Fruit fly (Drosophila melanogaster) whole organism, embryonic: Measurements from ENCODE around the gene CG7377.
A peak's percentile ranks its signal among the peaks of the same experiment; 100 is the strongest.

Source experiments
- Abd-B ChIP-seq: fragments of 200-800 bp; sonication (Bioruptor generic); optimal IDR thresholded peaks from 2 replicates; lab custom pipeline; 2018; ENCODE audit warnings: missing biosample characterization, mild to moderate bottlenecking, missing genetic modification characterization, moderate library complexity
- Bgb ChIP-seq: fragments of 200-800 bp; sonication (Bioruptor generic); IDR thresholded peaks from 2 replicates; pipeline ENCODE4 v1.3.6; 2022; ENCODE audit warnings: missing biosample characterization, missing genetic modification characterization; ENCODE audit not compliant: partially characterized antibody
- BtbVII ChIP-seq: fragments of 200-800 bp; sonication (Bioruptor generic); optimal IDR thresholded peaks from 3 replicates; lab custom pipeline; 2017; ENCODE audit warnings: missing biosample characterization, mild to moderate bottlenecking, missing genetic modification characterization
- CG10431 ChIP-seq: fragments of 200-800 bp; sonication (Bioruptor generic); optimal IDR thresholded peaks from 3 replicates; lab custom pipeline; 2018; ENCODE audit warnings: missing biosample characterization, mild to moderate bottlenecking, missing genetic modification characterization
- CG12236 ChIP-seq: fragments of 200-800 bp; sonication (Bioruptor generic); optimal IDR thresholded peaks from 2 replicates; lab custom pipeline; 2016; ENCODE audit warnings: missing biosample characterization, missing genetic modification characterization
- CG12659 ChIP-seq: fragments of 200-800 bp; sonication (Bioruptor generic); optimal IDR thresholded peaks from 3 replicates; lab custom pipeline; 2017; ENCODE audit warnings: mild to moderate bottlenecking, missing biosample characterization, missing genetic modification reagents, missing genetic modification characterization
- CG16815 ChIP-seq: fragments of 200-800 bp; sonication (Bioruptor generic); optimal IDR thresholded peaks from 3 replicates; lab custom pipeline; 2017; ENCODE audit warnings: missing biosample characterization, mild to moderate bottlenecking, missing genetic modification characterization
- CG2678 ChIP-seq: fragments of 200-800 bp; sonication (Bioruptor generic); optimal IDR thresholded peaks from 3 replicates; lab custom pipeline; 2019; ENCODE audit warnings: missing biosample characterization, mild to moderate bottlenecking, missing genetic modification characterization, moderate library complexity
- CG31441 ChIP-seq: fragments of 200-800 bp; sonication (Bioruptor generic); IDR thresholded peaks from 2 replicates; pipeline ENCODE4 v1.3.6; 2022; ENCODE audit warnings: missing biosample characterization, missing genetic modification characterization
- CG33557 ChIP-seq: fragments of 200-800 bp; sonication (Bioruptor generic); optimal IDR thresholded peaks from 2 replicates; lab custom pipeline; 2019; ENCODE audit warnings: missing biosample characterization, mild to moderate bottlenecking, missing genetic modification characterization, moderate library complexity
- CG3407 ChIP-seq: fragments of 200-800 bp; sonication (Bioruptor generic); optimal IDR thresholded peaks from 2 replicates; lab custom pipeline; 2018; ENCODE audit warnings: missing biosample characterization, mild to moderate bottlenecking, missing genetic modification characterization
- CG34376 ChIP-seq: fragments of 200-800 bp; sonication (Bioruptor generic); optimal IDR thresholded peaks from 2 replicates; lab custom pipeline; 2018; ENCODE audit warnings: missing biosample characterization, mild to moderate bottlenecking, missing genetic modification characterization
- CG3847 ChIP-seq: fragments of 200-800 bp; sonication (Bioruptor generic); IDR thresholded peaks from 2 replicates; pipeline ENCODE4 v1.3.6; 2022; ENCODE audit warnings: missing biosample characterization, missing genetic modification characterization
- CG4820 ChIP-seq: fragments of 200-800 bp; sonication (Bioruptor generic); optimal IDR thresholded peaks from 3 replicates; lab custom pipeline; 2016; ENCODE audit warnings: missing biosample characterization, missing genetic modification characterization
- CG7745 ChIP-seq: fragments of 200-800 bp; sonication (Bioruptor generic); optimal IDR thresholded peaks from 2 replicates; lab custom pipeline; 2018; ENCODE audit warnings: missing biosample characterization, mild to moderate bottlenecking, missing genetic modification characterization, moderate library complexity
- CG9609 ChIP-seq: fragments of 200-800 bp; sonication (Bioruptor generic); optimal IDR thresholded peaks from 3 replicates; lab custom pipeline; 2016; ENCODE audit warnings: missing biosample characterization, missing genetic modification characterization
- Chrac-16 ChIP-seq: fragments of 200-800 bp; sonication (Bioruptor generic); optimal IDR thresholded peaks from 3 replicates; lab custom pipeline; 2016; ENCODE audit warnings: missing biosample characterization, missing genetic modification characterization
- Dll ChIP-seq: fragments of 200-800 bp; sonication (Bioruptor generic); IDR thresholded peaks from 4 replicates; pipeline ENCODE4 v1.3.6; 2022; ENCODE audit warnings: missing biosample characterization, missing genetic modification characterization; ENCODE audit not compliant: partially characterized antibody
- H2.0 ChIP-seq: fragments of 200-800 bp; sonication (Bioruptor generic); IDR thresholded peaks from 2 replicates; pipeline ENCODE4 v1.3.6; 2022; ENCODE audit warnings: missing biosample characterization, missing genetic modification characterization
- HLHmδ ChIP-seq: fragments of 200-800 bp; sonication (Bioruptor generic); optimal IDR thresholded peaks from 2 replicates; lab custom pipeline; 2018; ENCODE audit warnings: missing biosample characterization, mild to moderate bottlenecking, missing genetic modification characterization, moderate library complexity
- Hmx ChIP-seq: fragments of 200-800 bp; sonication (Bioruptor generic); optimal IDR thresholded peaks from 2 replicates; lab custom pipeline; 2016; ENCODE audit warnings: missing biosample characterization, missing genetic modification characterization
- Lhr ChIP-seq: fragments of 200-800 bp; sonication (Bioruptor generic); optimal IDR thresholded peaks from 3 replicates; lab custom pipeline; 2017; ENCODE audit warnings: mild to moderate bottlenecking, missing biosample characterization, missing genetic modification reagents, missing genetic modification characterization
- Mes4 ChIP-seq: fragments of 200-800 bp; sonication (Bioruptor generic); optimal IDR thresholded peaks from 2 replicates; lab custom pipeline; 2016; ENCODE audit warnings: missing biosample characterization, missing genetic modification characterization
- Optix ChIP-seq: fragments of 200-800 bp; sonication (Bioruptor generic); IDR thresholded peaks from 3 replicates; pipeline ENCODE4 v1.3.6; 2022; ENCODE audit warnings: missing biosample characterization, missing genetic modification characterization
- Pdp1 ChIP-seq, 2 experiments: fragments of 200-800 bp; sonication (Bioruptor generic); optimal IDR thresholded peaks; 3 replicates each; lab custom pipeline; 2016; ENCODE audit warnings: missing biosample characterization in 2 of 2, missing genetic modification characterization in 2 of 2, mild to moderate bottlenecking in 1 of 2, moderate library complexity in 1 of 2
- TFAM ChIP-seq: fragments of 200-800 bp; sonication (Bioruptor generic); optimal IDR thresholded peaks from 2 replicates; lab custom pipeline; 2017; ENCODE audit warnings: missing biosample characterization, missing genetic modification characterization, inconsistent platforms
- Xbp1 ChIP-seq: fragments of 200-800 bp; sonication (Bioruptor generic); optimal IDR thresholded peaks from 3 replicates; lab custom pipeline; 2016; ENCODE audit warnings: missing biosample characterization, mild to moderate bottlenecking, missing genetic modification characterization
- ato ChIP-seq: fragments of 200-800 bp; sonication (Bioruptor generic); IDR thresholded peaks from 2 replicates; pipeline ENCODE4 v1.3.6; 2022; ENCODE audit warnings: missing biosample characterization, missing genetic modification characterization; ENCODE audit not compliant: partially characterized antibody
- bbx ChIP-seq: fragments of 200-800 bp; sonication (Bioruptor generic); IDR thresholded peaks from 2 replicates; pipeline ENCODE4 v1.3.6; 2022; ENCODE audit warnings: missing biosample characterization, missing genetic modification characterization; ENCODE audit not compliant: partially characterized antibody
- bowl ChIP-seq: fragments of 200-800 bp; sonication (Bioruptor generic); IDR thresholded peaks from 2 replicates; pipeline ENCODE4 v1.3.6; 2022; ENCODE audit warnings: missing biosample characterization, missing genetic modification characterization
- chn ChIP-seq: fragments of 200-800 bp; sonication (Bioruptor generic); optimal IDR thresholded peaks from 2 replicates; lab custom pipeline; 2016; ENCODE audit warnings: missing biosample characterization, missing genetic modification characterization
- crol ChIP-seq: fragments of 200-800 bp; sonication (Bioruptor generic); IDR thresholded peaks from 2 replicates; pipeline ENCODE4 v1.3.6; 2022; ENCODE audit warnings: missing biosample characterization, missing genetic modification characterization
- dysf ChIP-seq: fragments of 200-800 bp; sonication (Bioruptor generic); IDR thresholded peaks from 3 replicates; pipeline ENCODE4 v1.3.6; 2022; ENCODE audit warnings: missing biosample characterization, missing genetic modification characterization
- exex ChIP-seq: fragments of 200-800 bp; sonication (Bioruptor generic); optimal IDR thresholded peaks from 4 replicates; lab custom pipeline; 2018; ENCODE audit warnings: missing biosample characterization, mild to moderate bottlenecking, missing genetic modification characterization, moderate library complexity
- gcm ChIP-seq: fragments of 200-800 bp; sonication (Bioruptor generic); optimal IDR thresholded peaks from 2 replicates; lab custom pipeline; 2019; ENCODE audit warnings: missing biosample characterization, mild to moderate bottlenecking, missing genetic modification characterization, moderate library complexity
- grau ChIP-seq: fragments of 200-800 bp; optimal IDR thresholded peaks from 3 replicates; lab custom pipeline; 2019; ENCODE audit warnings: missing biosample characterization, mild to moderate bottlenecking, missing genetic modification characterization, moderate library complexity
- gro ChIP-seq: fragments of 200-800 bp; sonication (Bioruptor generic); optimal IDR thresholded peaks from 2 replicates; lab custom pipeline; 2016; ENCODE audit warnings: missing biosample characterization, missing genetic modification characterization
- h ChIP-seq: fragments of >200 bp; optimal IDR thresholded peaks from 2 replicates; lab custom pipeline; 2017
- hth ChIP-seq: fragments of >200 bp; optimal IDR thresholded peaks from 2 replicates; lab custom pipeline; 2017; ENCODE audit warnings: inconsistent platforms
- kay ChIP-seq: fragments of 200-800 bp; sonication (Bioruptor generic); optimal IDR thresholded peaks from 2 replicates; lab custom pipeline; 2016; ENCODE audit warnings: missing biosample characterization, missing genetic modification characterization
- nom ChIP-seq: fragments of 200-800 bp; sonication (Bioruptor generic); optimal IDR thresholded peaks from 2 replicates; lab custom pipeline; 2017; ENCODE audit warnings: missing biosample characterization, missing genetic modification characterization, mild to moderate bottlenecking, moderate library complexity, missing genetic modification reagents
- oc ChIP-seq: fragments of 200-800 bp; sonication (Bioruptor generic); optimal IDR thresholded peaks from 2 replicates; lab custom pipeline; 2018; ENCODE audit warnings: missing biosample characterization, mild to moderate bottlenecking, missing genetic modification characterization, moderate library complexity
- pita ChIP-seq: fragments of 200-800 bp; sonication (Bioruptor generic); optimal IDR thresholded peaks from 2 replicates; lab custom pipeline; 2017; ENCODE audit warnings: missing biosample characterization, mild to moderate bottlenecking, missing genetic modification characterization
- run ChIP-seq: fragments of 200-800 bp; sonication (Bioruptor generic); optimal IDR thresholded peaks from 3 replicates; lab custom pipeline; 2018; ENCODE audit warnings: missing biosample characterization, mild to moderate bottlenecking, missing genetic modification characterization
- shn ChIP-seq: fragments of 200-800 bp; sonication (Bioruptor generic); optimal IDR thresholded peaks from 3 replicates; lab custom pipeline; 2016; ENCODE audit warnings: missing biosample characterization, missing genetic modification characterization
- unpg ChIP-seq: fragments of 200-800 bp; sonication (Bioruptor generic); optimal IDR thresholded peaks from 3 replicates; lab custom pipeline; 2018; ENCODE audit warnings: missing biosample characterization, mild to moderate bottlenecking, missing genetic modification characterization, moderate library complexity

CG7377 gene

DNA sequence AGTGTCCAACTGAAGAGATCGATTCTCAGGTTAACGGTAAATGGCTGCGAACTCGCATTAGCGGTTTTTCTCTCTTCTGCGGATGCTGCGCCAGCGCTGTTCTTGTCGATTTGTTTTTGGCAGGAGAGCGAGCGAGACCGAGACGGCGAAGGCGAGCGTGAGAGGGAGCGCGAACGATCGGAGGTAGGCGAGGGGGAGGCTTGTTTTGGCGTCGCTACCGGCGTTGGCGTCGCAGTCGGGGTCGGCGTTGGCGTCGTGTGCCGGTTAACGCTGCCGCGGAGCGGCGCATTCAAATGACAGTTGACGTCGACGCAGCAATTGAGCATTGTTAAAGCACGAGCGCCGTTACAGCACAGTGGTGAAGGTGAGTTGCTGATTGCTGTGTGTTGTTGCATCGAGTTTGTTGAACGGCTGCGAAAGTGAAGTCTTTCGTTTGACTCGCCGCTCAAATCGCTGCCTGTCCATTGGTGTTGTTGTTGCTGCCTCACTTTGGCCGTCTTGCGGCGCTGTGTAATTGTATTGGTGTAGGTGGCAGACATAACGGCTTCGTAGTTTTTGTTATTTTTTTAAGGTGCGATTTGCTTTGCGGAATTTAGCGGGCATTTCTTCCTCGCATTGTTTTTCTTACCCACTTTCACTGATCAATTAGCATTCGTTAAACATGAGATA, 2.6 kb upstream of the CG7377 start (continued):
- TF ChIP-seq CG3847 (GFP tag; lab: Robert Waterston, UW) (0 out of 2 replicates have a peak, but pooled peaks have one; percentile 9), oc (tag; lab: Kevin White, UChicago) (peak; percentile 38), grau (tag; lab: Kevin White, UChicago) (no peak), ato (no peak), bbx (GFP tag; lab: Robert Waterston, UW) (peak; percentile 30; the same call in 1 of the 2 replicates), Pdp1 (GFP tag; optimal IDR thresholded peaks at IDR 0.05; lab: Kevin White, UChicago) (peak in 1 of 2 experiments; percentile 69), CG2678 (tag; lab: Kevin White, UChicago) (no peak)

DNA sequence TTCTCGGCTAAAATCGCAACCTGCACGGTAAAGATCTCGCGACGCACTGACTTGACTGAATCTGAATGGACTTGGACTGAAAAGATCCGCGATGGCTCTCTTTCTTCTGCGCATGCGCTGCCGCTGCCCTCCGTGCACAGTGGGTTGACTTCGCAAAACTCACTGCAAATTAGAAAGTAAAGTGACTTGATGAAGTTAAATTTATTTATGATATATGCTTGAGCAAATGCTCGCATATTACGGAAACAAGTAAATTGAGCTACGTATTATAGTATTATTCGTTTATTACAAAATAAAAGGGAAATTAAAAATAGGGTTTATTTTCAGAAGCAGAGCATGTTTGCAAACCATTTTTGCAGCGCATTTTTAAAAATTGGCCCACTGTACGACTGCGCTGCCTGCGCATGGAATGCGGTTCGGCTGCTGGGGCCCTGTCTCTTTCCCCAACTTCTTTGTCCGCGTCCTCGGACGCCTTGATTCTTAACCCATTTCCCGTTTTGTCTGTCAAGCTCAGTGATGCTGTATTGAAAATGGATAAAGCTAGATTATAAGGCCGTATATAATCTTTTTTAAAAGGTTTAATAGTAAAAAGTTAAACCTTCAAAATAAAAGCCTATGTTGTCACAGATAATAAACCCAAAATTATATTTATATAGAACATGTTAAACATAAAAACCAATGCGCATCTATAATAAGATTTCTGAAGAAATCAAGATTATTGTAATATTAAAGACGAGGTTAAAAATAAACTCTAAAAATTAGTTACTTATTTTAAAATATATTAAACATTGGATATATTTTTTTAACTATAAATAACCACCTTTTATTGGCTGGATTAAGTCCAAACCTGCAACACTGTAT, 1.5 kb upstream of the CG7377 start, which contains the start of gene rt:
rt (minus strand) TSS at position 51 of the 861 bp plus-strand sequence.
- TF ChIP-seq CG12236 (GFP tag; lab: Kevin White, UChicago) (no peak), H2.0 (GFP tag; lab: Robert Waterston, UW) (peak; percentile 30; the same call in 1 of the 2 replicates), Optix (GFP tag; lab: Robert Waterston, UW) (no peak), Abd-B (GFP tag; lab: Kevin White, UChicago) (no peak), CG16815 (GFP tag; lab: Kevin White, UChicago) (peak; percentile 56), bowl (no peak), crol (GFP tag; lab: Robert Waterston, UW) (no peak), Lhr (peak; percentile 27), h (lab: Kevin White, UChicago) (no peak), chn (peak; percentile 55), nom (GFP tag; lab: Kevin White, UChicago) (no peak), gro (no peak), CG34376 (GFP tag; lab: Kevin White, UChicago) (no peak), CG9609 (GFP tag; lab: Kevin White, UChicago) (no peak), dysf (GFP tag; lab: Robert Waterston, UW) (peak; percentile 66; the same call in 2 of the 3 replicates), BtbVII (GFP tag; lab: Kevin White, UChicago) (no peak), Dll (no peak), HLHmδ (GFP tag; lab: Kevin White, UChicago) (no peak), Bgb (GFP tag; lab: Robert Waterston, UW) (no peak), Xbp1 (GFP tag; lab: Kevin White, UChicago) (peak; percentile 52), shn (no peak), hth (no peak), CG31441 (GFP tag; lab: Robert Waterston, UW) (peak; percentile 59), CG7745 (tag; lab: Kevin White, UChicago) (no peak), CG10431 (GFP tag; lab: Kevin White, UChicago) (peak; percentile 17), TFAM (GFP tag; lab: Kevin White, UChicago) (no peak), CG33557 (GFP tag; lab: Kevin White, UChicago) (peak; percentile 80), exex (no peak), kay (GFP tag; lab: Kevin White, UChicago) (no peak), run (tag; lab: Kevin White, UChicago) (no peak), Mes4 (GFP tag; lab: Kevin White, UChicago) (no peak), unpg (GFP tag; lab: Kevin White, UChicago) (peak; percentile 71), Hmx (no peak), gcm (peak; percentile 68), pita (GFP tag; lab: Kevin White, UChicago) (no peak), Chrac-16 (GFP tag; lab: Kevin White, UChicago) (peak; percentile 41), CG3407 (GFP tag; lab: Kevin White, UChicago) (peak; percentile 68), CG4820 (GFP tag; lab: Kevin White, UChicago) (peak; percentile 48), CG12659 (GFP tag; lab: Kevin White, UChicago) (peak; percentile 32)
